Worm (Caenorhabditis elegans) whole organism, early embryonic: ENCODE results near the gene F13B6.2.

Experiments used
- B0310.2 ChIP-seq: sonication (generic microtip); optimal IDR thresholded peaks from 2 replicates; lab custom pipeline; 2016; ENCODE audit warnings: mild to moderate bottlenecking, missing genetic modification characterization, missing compliant biosample characterization
- aly-1 ChIP-seq: sonication (generic microtip); optimal IDR thresholded peaks from 2 replicates; lab custom pipeline; 2016; ENCODE audit warnings: missing genetic modification characterization, missing compliant biosample characterization
- ama-1 ChIP-seq: fragments of 150-350 bp; optimal IDR thresholded peaks from 2 replicates; lab custom pipeline; 2014
- ceh-13 ChIP-seq: fragments of 200-800 bp; sonication (Bioruptor generic); optimal IDR thresholded peaks from 2 replicates; lab custom pipeline; 2018; ENCODE audit warnings: mild to moderate bottlenecking, missing genetic modification characterization, missing compliant biosample characterization
- flt-1 ChIP-seq: fragments of 200-800 bp; sonication (Bioruptor generic); IDR thresholded peaks from 2 replicates; pipeline ENCODE4 v1.3.6; 2022; ENCODE audit warnings: missing genetic modification characterization, missing compliant biosample characterization
- hmbx-1 ChIP-seq: sonication (generic microtip); optimal IDR thresholded peaks from 2 replicates; lab custom pipeline; 2016; ENCODE audit warnings: mild to moderate bottlenecking, missing genetic modification characterization, missing compliant biosample characterization
- hnd-1 ChIP-seq: sonication (generic microtip); optimal IDR thresholded peaks from 2 replicates; lab custom pipeline; 2016; ENCODE audit warnings: missing genetic modification characterization, missing compliant biosample characterization
- pes-1 ChIP-seq: fragments of 200-800 bp; sonication (Bioruptor generic); IDR thresholded peaks from 2 replicates; pipeline ENCODE4 v1.3.6; 2022; ENCODE audit warnings: missing genetic modification reagents, missing genetic modification characterization, missing compliant biosample characterization
- scrt-1 ChIP-seq: fragments of 200-800 bp; sonication (Bioruptor generic); IDR thresholded peaks from 2 replicates; pipeline ENCODE4 v1.3.6; 2022; ENCODE audit warnings: missing genetic modification characterization, missing compliant biosample characterization
- sea-1 ChIP-seq: fragments of 200-800 bp; sonication (Bioruptor generic); conservative IDR thresholded peaks from 2 replicates; pipeline ENCODE4 v1.3.6; 2022; ENCODE audit warnings: missing genetic modification characterization, missing compliant biosample characterization

DNA sequence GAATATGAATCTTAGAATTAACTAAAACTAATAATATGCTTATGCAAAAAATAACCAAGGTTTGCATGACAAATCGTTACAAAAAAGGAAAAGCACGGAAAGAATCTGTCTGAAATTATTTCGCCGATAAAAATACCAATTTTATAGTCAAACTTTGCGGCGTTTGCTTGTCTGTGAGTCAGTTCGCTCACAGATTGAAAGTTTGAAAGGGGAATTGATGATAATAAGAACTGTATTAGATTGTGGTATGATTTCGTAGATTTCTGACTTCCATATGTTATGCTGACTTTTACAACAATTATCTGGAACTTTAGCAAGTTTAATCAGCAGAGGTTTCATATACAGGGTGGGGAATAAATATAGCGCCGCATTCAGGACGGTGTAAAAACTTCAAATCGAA, at the start of gene F13B6.2:
- TF ChIP-seq aly-1 (tag; lab: Kevin White, UChicago) = no peak
- no peak for TF ChIP-seq scrt-1 (GFP tag; lab: Robert Waterston, UW)
- TF ChIP-seq B0310.2 = no peak
- no peak for TF ChIP-seq hnd-1 (tag; lab: Kevin White, UChicago)
- TF ChIP-seq flt-1 (GFP tag; lab: Robert Waterston, UW) = no peak
- no peak for TF ChIP-seq ama-1 (lab: Kevin White, UChicago)
- no peak for TF ChIP-seq ceh-13 (GFP tag; lab: Kevin White, UChicago)
- no peak for TF ChIP-seq hmbx-1 (tag; lab: Kevin White, UChicago)
- no peak for TF ChIP-seq sea-1 (GFP tag; lab: Robert Waterston, UW)
- no peak for TF ChIP-seq pes-1
